Fruit fly (Drosophila melanogaster) whole organism, embryonic: ENCODE data around the gene CG13077.

Source experiments
- Atf3 ChIP-seq: fragments of 200-800 bp; sonication (Bioruptor generic); optimal IDR thresholded peaks from 3 replicates; lab custom pipeline; 2016; ENCODE audit warnings: missing biosample characterization, missing genetic modification characterization
- CG10366 ChIP-seq: fragments of 200-800 bp; sonication (Bioruptor generic); IDR thresholded peaks from 2 replicates; pipeline ENCODE4 v1.3.6; 2022; ENCODE audit warnings: missing biosample characterization, missing genetic modification characterization
- CG11696 ChIP-seq: fragments of 200-800 bp; sonication (Bioruptor generic); IDR thresholded peaks from 2 replicates; pipeline ENCODE4 v1.3.6; 2022; ENCODE audit warnings: missing biosample characterization, missing genetic modification characterization
- CG11723 ChIP-seq: fragments of 200-800 bp; sonication (Bioruptor generic); optimal IDR thresholded peaks from 2 replicates; lab custom pipeline; 2017; ENCODE audit warnings: missing biosample characterization, mild to moderate bottlenecking, missing genetic modification characterization
- CG12659 ChIP-seq: fragments of 200-800 bp; sonication (Bioruptor generic); optimal IDR thresholded peaks from 3 replicates; lab custom pipeline; 2017; ENCODE audit warnings: mild to moderate bottlenecking, missing biosample characterization, missing genetic modification reagents, missing genetic modification characterization
- CG13296 ChIP-seq: fragments of 200-800 bp; sonication (Bioruptor generic); optimal IDR thresholded peaks from 3 replicates; lab custom pipeline; 2018; ENCODE audit warnings: missing biosample characterization, mild to moderate bottlenecking, missing genetic modification characterization
- CG18476 ChIP-seq: fragments of 200-800 bp; sonication (Bioruptor generic); optimal IDR thresholded peaks from 2 replicates; lab custom pipeline; 2016; ENCODE audit warnings: missing biosample characterization, mild to moderate bottlenecking, missing genetic modification characterization
- CG18764 ChIP-seq: fragments of 200-800 bp; sonication (Bioruptor generic); optimal IDR thresholded peaks from 3 replicates; lab custom pipeline; 2016; ENCODE audit warnings: missing biosample characterization, missing genetic modification characterization
- CG3281 ChIP-seq: fragments of 200-800 bp; sonication (Bioruptor generic); optimal IDR thresholded peaks from 3 replicates; lab custom pipeline; 2017; ENCODE audit warnings: missing biosample characterization, mild to moderate bottlenecking, missing genetic modification characterization
- CG3726 ChIP-seq: fragments of 200-800 bp; sonication (Bioruptor generic); IDR thresholded peaks from 3 replicates; pipeline ENCODE4, ENCODE4 v1.3.6; 2022; ENCODE audit warnings: missing biosample characterization, missing genetic modification characterization
- CG3838 ChIP-seq: fragments of 200-800 bp; sonication (Bioruptor generic); optimal IDR thresholded peaks from 3 replicates; lab custom pipeline; 2016; ENCODE audit warnings: missing biosample characterization, missing genetic modification characterization
- CG4424 ChIP-seq: fragments of 200-800 bp; sonication (Bioruptor generic); optimal IDR thresholded peaks from 3 replicates; lab custom pipeline; 2016; ENCODE audit warnings: missing biosample characterization, missing genetic modification characterization
- CG4617 ChIP-seq: fragments of 200-800 bp; sonication (Bioruptor generic); optimal IDR thresholded peaks from 3 replicates; lab custom pipeline; 2016; ENCODE audit warnings: missing biosample characterization, missing genetic modification characterization, borderline replicate concordance
- CG5245 ChIP-seq: fragments of 200-800 bp; sonication (Bioruptor generic); optimal IDR thresholded peaks from 3 replicates; lab custom pipeline; 2016; ENCODE audit warnings: missing biosample characterization, missing genetic modification characterization
- CG6813 ChIP-seq: fragments of 200-800 bp; sonication (Bioruptor generic); optimal IDR thresholded peaks from 2 replicates; lab custom pipeline; 2017; ENCODE audit warnings: missing biosample characterization, missing genetic modification characterization, mild to moderate bottlenecking, moderate library complexity, missing genetic modification reagents
- CG8281 ChIP-seq: fragments of 200-800 bp; sonication (Bioruptor generic); optimal IDR thresholded peaks from 2 replicates; lab custom pipeline; 2018; ENCODE audit warnings: missing biosample characterization, mild to moderate bottlenecking, missing genetic modification characterization, moderate library complexity
- CG8765 ChIP-seq: fragments of 200-800 bp; sonication (Bioruptor generic); IDR thresholded peaks from 2 replicates; pipeline ENCODE4 v1.3.6; 2022; ENCODE audit warnings: missing biosample characterization, missing genetic modification characterization
- CG9876 ChIP-seq: fragments of 200-800 bp; sonication (Bioruptor generic); optimal IDR thresholded peaks from 2 replicates; lab custom pipeline; 2016; ENCODE audit warnings: missing biosample characterization, missing genetic modification characterization
- CG9932 ChIP-seq: fragments of 200-800 bp; sonication (Bioruptor generic); IDR thresholded peaks from 2 replicates; pipeline ENCODE4 v1.3.6; 2022; ENCODE audit warnings: missing biosample characterization, missing genetic modification characterization
- CrebB ChIP-seq: fragments of 200-800 bp; sonication (Bioruptor generic); optimal IDR thresholded peaks from 3 replicates; lab custom pipeline; 2018; ENCODE audit warnings: missing biosample characterization, mild to moderate bottlenecking, missing genetic modification characterization
- Dad ChIP-seq: fragments of 200-800 bp; sonication (Bioruptor generic); optimal IDR thresholded peaks from 3 replicates; lab custom pipeline; 2016; ENCODE audit warnings: missing biosample characterization, missing genetic modification characterization
- Dbx ChIP-seq: fragments of 200-800 bp; sonication (Bioruptor generic); IDR thresholded peaks from 3 replicates; pipeline ENCODE4 v1.3.6; 2022; ENCODE audit warnings: missing biosample characterization, missing genetic modification characterization
- Dip2 ChIP-seq: fragments of 200-800 bp; sonication (Bioruptor generic); IDR thresholded peaks from 2 replicates; pipeline ENCODE4 v1.3.6; 2022; ENCODE audit warnings: missing biosample characterization, missing genetic modification characterization
- Doc2 ChIP-seq: fragments of 200-800 bp; sonication (Bioruptor generic); IDR thresholded peaks from 2 replicates; pipeline ENCODE4 v1.3.6; 2022; ENCODE audit warnings: missing biosample characterization, missing genetic modification characterization
- Elba2 ChIP-seq: fragments of 200-800 bp; sonication (Bioruptor generic); optimal IDR thresholded peaks from 3 replicates; lab custom pipeline; 2016; ENCODE audit warnings: missing biosample characterization, missing genetic modification characterization
- Hr78 ChIP-seq, 2 experiments: fragments of 200-800 bp in 1 of 2; fragments of >200 bp in 1 of 2; sonication (Bioruptor generic) in 1 of 2; optimal IDR thresholded peaks; 2 replicates each; lab custom pipeline; 2017 to 2019; ENCODE audit warnings: missing biosample characterization in 2 of 2, missing genetic modification characterization in 2 of 2, mild to moderate bottlenecking in 1 of 2, moderate library complexity in 1 of 2
- Jarid2 ChIP-seq: fragments of 200-800 bp; sonication (Bioruptor generic); optimal IDR thresholded peaks from 3 replicates; lab custom pipeline; 2017; ENCODE audit warnings: mild to moderate bottlenecking, missing biosample characterization, missing genetic modification reagents, missing genetic modification characterization
- Lpt ChIP-seq: fragments of >200 bp; optimal IDR thresholded peaks from 2 replicates; lab custom pipeline; 2018; ENCODE audit warnings: missing biosample characterization, missing genetic modification characterization
- NC2α ChIP-seq: fragments of 200-800 bp; sonication (Bioruptor generic); optimal IDR thresholded peaks from 2 replicates; lab custom pipeline; 2016; ENCODE audit warnings: missing biosample characterization, missing genetic modification characterization
- Nf-YB ChIP-seq: fragments of 200-800 bp; sonication (Bioruptor generic); optimal IDR thresholded peaks from 3 replicates; lab custom pipeline; 2019; ENCODE audit warnings: missing biosample characterization, mild to moderate bottlenecking, missing genetic modification characterization, moderate library complexity
- Rfx ChIP-seq: fragments of 200-800 bp; sonication (Bioruptor generic); IDR thresholded peaks from 2 replicates; pipeline ENCODE4 v1.3.6; 2022; ENCODE audit warnings: missing biosample characterization, missing genetic modification characterization
- Stat92E ChIP-seq, 3 experiments: fragments of >200 bp in 2 of 3; fragments of 200-800 bp in 1 of 3; sonication (Bioruptor generic) in 1 of 3; optimal IDR thresholded peaks; 2 replicates each; lab custom pipeline; 2017 to 2019; ENCODE audit warnings: missing biosample characterization in 3 of 3, missing genetic modification characterization in 3 of 3, mild to moderate bottlenecking in 1 of 3, moderate library complexity in 1 of 3
- Trl ChIP-seq, 3 experiments: fragments of >200 bp in 2 of 3; fragments of 200-800 bp in 1 of 3; sonication (Bioruptor generic) in 1 of 3; optimal IDR thresholded peaks; 2 replicates in 1 of 3; 3 replicates in 2 of 3; lab custom pipeline; 2016 to 2017; ENCODE audit warnings: missing biosample characterization in 1 of 3, missing genetic modification characterization in 1 of 3
- Usf ChIP-seq: fragments of 200-800 bp; sonication (Bioruptor generic); optimal IDR thresholded peaks from 2 replicates; lab custom pipeline; 2017; ENCODE audit warnings: missing genotype, missing biosample characterization, missing genetic modification characterization
- bigmax ChIP-seq: fragments of 200-800 bp; sonication (Bioruptor generic); optimal IDR thresholded peaks from 2 replicates; lab custom pipeline; 2018; ENCODE audit warnings: missing biosample characterization, mild to moderate bottlenecking, missing genetic modification characterization
- caup ChIP-seq: fragments of 200-800 bp; sonication (Bioruptor generic); optimal IDR thresholded peaks from 3 replicates; lab custom pipeline; 2017; ENCODE audit warnings: missing biosample characterization, mild to moderate bottlenecking, missing genetic modification characterization, moderate library complexity; ENCODE audit not compliant: severe bottlenecking
- dm ChIP-seq: fragments of 200-800 bp; sonication (Bioruptor generic); optimal IDR thresholded peaks from 3 replicates; lab custom pipeline; 2016; ENCODE audit warnings: missing biosample characterization, missing genetic modification characterization
- ind ChIP-seq: fragments of 200-800 bp; sonication (Bioruptor generic); optimal IDR thresholded peaks from 3 replicates; lab custom pipeline; 2016; ENCODE audit warnings: missing biosample characterization, missing genetic modification characterization
- jing ChIP-seq: fragments of 200-800 bp; sonication (Bioruptor generic); optimal IDR thresholded peaks from 2 replicates; lab custom pipeline; 2018; ENCODE audit warnings: missing biosample characterization, mild to moderate bottlenecking, missing genetic modification characterization
- org-1 ChIP-seq: fragments of 200-800 bp; sonication (Bioruptor generic); optimal IDR thresholded peaks from 2 replicates; lab custom pipeline; 2017; ENCODE audit warnings: missing biosample characterization, missing genetic modification characterization
- pho ChIP-seq: fragments of 200-800 bp; sonication (Bioruptor generic); optimal IDR thresholded peaks from 2 replicates; lab custom pipeline; 2016; ENCODE audit warnings: missing biosample characterization, missing genetic modification characterization
- pros ChIP-seq: fragments of 200-800 bp; sonication (Bioruptor generic); optimal IDR thresholded peaks from 3 replicates; lab custom pipeline; 2019; ENCODE audit warnings: missing biosample characterization, mild to moderate bottlenecking, missing genetic modification characterization, moderate library complexity
- tap ChIP-seq: fragments of 200-800 bp; optimal IDR thresholded peaks from 3 replicates; lab custom pipeline; 2019; ENCODE audit warnings: missing biosample characterization, mild to moderate bottlenecking, missing genetic modification characterization, moderate library complexity
- tin ChIP-seq: fragments of 200-800 bp; sonication (Bioruptor generic); optimal IDR thresholded peaks from 3 replicates; lab custom pipeline; 2016; ENCODE audit warnings: missing biosample characterization, missing genetic modification characterization
- tna ChIP-seq: fragments of 200-800 bp; sonication (Bioruptor generic); IDR thresholded peaks from 2 replicates; pipeline ENCODE4 v1.3.6; 2022; ENCODE audit warnings: missing biosample characterization, missing genetic modification characterization; ENCODE audit not compliant: partially characterized antibody
- twi ChIP-seq: fragments of 200-800 bp; optimal IDR thresholded peaks from 2 replicates; lab custom pipeline; 2019; ENCODE audit warnings: missing biosample characterization, mild to moderate bottlenecking, missing genetic modification characterization, moderate library complexity
- vvl ChIP-seq: fragments of 200-800 bp; sonication (Bioruptor generic); IDR thresholded peaks from 2 replicates; pipeline ENCODE4 v1.3.6; 2022; ENCODE audit warnings: missing biosample characterization, missing genetic modification characterization
- zfh2 ChIP-seq: fragments of 200-800 bp; sonication (Bioruptor generic); optimal IDR thresholded peaks from 2 replicates; lab custom pipeline; 2016; ENCODE audit warnings: missing biosample characterization, missing genetic modification characterization

Gene CG13077

DNA sequence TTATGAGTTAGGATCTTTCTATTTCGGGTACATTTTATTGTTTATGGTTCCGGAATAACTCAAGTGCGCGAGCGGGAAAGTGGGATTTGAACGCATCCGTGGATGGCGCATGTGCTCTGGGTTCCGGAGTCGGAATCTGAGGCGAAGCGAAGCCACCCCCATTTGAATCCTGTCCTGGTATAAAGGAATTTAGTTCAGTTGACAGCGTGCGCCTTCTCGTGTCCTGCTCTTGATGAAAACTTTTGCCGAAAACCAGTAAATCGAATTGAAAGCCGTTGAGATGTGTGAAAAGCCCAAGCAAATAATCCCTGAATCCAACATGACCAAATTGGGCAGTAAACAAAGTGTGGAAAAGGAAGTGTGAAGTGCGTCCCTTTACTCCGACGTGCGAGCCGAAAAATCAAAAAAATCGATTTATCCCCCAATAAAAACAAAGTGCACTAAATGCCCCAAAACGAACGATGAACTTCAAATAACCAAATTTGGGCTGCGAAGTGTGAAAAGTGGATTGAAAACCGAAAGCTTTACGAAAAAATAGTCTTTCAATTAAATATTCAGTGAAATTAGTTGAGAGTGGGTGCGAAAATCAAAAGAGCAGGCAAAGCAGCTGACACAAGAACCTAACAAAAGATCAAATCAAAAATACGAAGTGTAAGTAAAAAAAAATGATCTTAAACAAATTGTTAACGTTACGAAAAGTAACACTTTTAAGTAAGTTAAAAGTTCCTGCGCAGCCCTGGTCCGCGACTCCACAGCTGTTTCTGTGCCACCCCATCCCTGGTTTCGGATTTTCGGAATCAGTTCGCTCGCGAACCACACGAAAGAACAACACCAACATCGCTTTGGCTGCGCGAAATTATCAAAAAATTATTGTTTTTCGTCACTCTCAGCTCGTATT lies 21.0 kb downstream of the CG13077 start, which contains the start of gene Lar (continued):
- TF ChIP-seq CrebB (tag; lab: Kevin White, UChicago) (no peak), CG8281 (no peak), vvl (GFP tag; lab: Robert Waterston, UW) (peak; percentile 75), Stat92E (GFP tag; optimal IDR thresholded peaks at IDR 0.05; lab: Kevin White, UChicago) (peak in 1 of 3 experiments; percentile 59), CG5245 (GFP tag; lab: Kevin White, UChicago) (peak; percentile 26), pho (GFP tag; lab: Kevin White, UChicago) (peak; percentile 70), CG11696 (GFP tag; lab: Robert Waterston, UW) (no peak), CG3281 (GFP tag; lab: Kevin White, UChicago) (peak; percentile 66), CG6813 (GFP tag; lab: Kevin White, UChicago) (peak; percentile 44), CG4424 (GFP tag; lab: Kevin White, UChicago) (peak; percentile 71), Atf3 (no peak), Elba2 (GFP tag; lab: Kevin White, UChicago) (no peak), tna (GFP tag; lab: Robert Waterston, UW) (no peak), Hr78 (GFP tag; optimal IDR thresholded peaks at IDR 0.05; lab: Kevin White, UChicago) (no peak), CG9876 (GFP tag; lab: Kevin White, UChicago) (peak; percentile 10), CG13296 (GFP tag; lab: Kevin White, UChicago) (peak; percentile 64), ind (peak; percentile 59), tin (GFP tag; lab: Kevin White, UChicago) (peak; percentile 39), pros (no peak), Usf (GFP tag; lab: Kevin White, UChicago) (no peak), caup (peak; percentile 57), Trl (optimal IDR thresholded peaks at IDR 0.05; lab: Kevin White, UChicago) (no peak), Trl (GFP tag; optimal IDR thresholded peaks at IDR 0.05; lab: Kevin White, UChicago) (peak; percentile 49), bigmax (no peak), CG10366 (peak; percentile 73; the same call in 1 of the 2 replicates), Dad (peak; percentile 53), NC2α (GFP tag; lab: Kevin White, UChicago) (no peak), CG12659 (GFP tag; lab: Kevin White, UChicago) (peak; percentile 84), dm (GFP tag; lab: Kevin White, UChicago) (peak; percentile 42), Nf-YB (GFP tag; lab: Kevin White, UChicago) (no peak), Lpt (GFP tag; lab: Kevin White, UChicago) (no peak), CG11723 (GFP tag; lab: Kevin White, UChicago) (peak; percentile 34), CG3838 (GFP tag; lab: Kevin White, UChicago) (no peak), org-1 (GFP tag; lab: Kevin White, UChicago) (peak; percentile 33), Dip2 (no peak), Jarid2 (GFP tag; lab: Kevin White, UChicago) (no peak), Doc2 (GFP tag; lab: Robert Waterston, UW) (no peak), zfh2 (peak; percentile 68), CG9932 (GFP tag; lab: Robert Waterston, UW) (peak; percentile 69), jing (GFP tag; lab: Kevin White, UChicago) (no peak), Rfx (GFP tag; lab: Robert Waterston, UW) (peak; percentile 79), CG4617 (GFP tag; lab: Kevin White, UChicago) (peak; percentile 88), CG3726 (GFP tag; lab: Robert Waterston, UW) (no peak), CG18764 (GFP tag; lab: Kevin White, UChicago) (peak; percentile 30), Dbx (peak; percentile 76), twi (no peak), tap (tag; lab: Kevin White, UChicago) (no peak), CG8765 (GFP tag; lab: Robert Waterston, UW) (no peak), CG18476 (peak; percentile 1)
